Worm (Caenorhabditis elegans): ENCODE measurements around the gene F16B3.3.

The F16B3.3 gene

DNA sequence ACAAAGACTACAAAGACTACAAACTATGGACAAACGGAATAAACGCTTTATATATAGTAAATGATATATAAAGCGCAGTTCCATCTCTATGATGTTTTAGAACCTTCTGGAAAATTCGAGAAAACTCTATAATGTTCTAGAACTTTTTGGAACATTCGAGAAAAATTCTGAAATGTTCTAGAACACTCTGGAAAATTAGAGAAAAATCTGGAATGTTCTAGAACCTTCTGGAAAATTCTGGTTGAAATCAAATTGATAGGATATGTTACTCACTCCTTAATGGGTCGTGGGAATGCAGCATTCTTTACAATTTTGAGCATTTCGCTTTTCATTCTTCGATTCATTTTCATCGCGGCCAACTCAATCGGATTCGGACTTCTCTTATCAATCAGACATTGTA lies 39.2 kb downstream of the F16B3.3 start:
- TF ChIP-seq unc-120 (tag; optimal IDR thresholded peaks at IDR 0.05; ENCODE audit: poor library complexity, severe bottlenecking) (no peak), tbx-8 (GFP tag; optimal IDR thresholded peaks at IDR 0.05) (no peak)

DNA sequence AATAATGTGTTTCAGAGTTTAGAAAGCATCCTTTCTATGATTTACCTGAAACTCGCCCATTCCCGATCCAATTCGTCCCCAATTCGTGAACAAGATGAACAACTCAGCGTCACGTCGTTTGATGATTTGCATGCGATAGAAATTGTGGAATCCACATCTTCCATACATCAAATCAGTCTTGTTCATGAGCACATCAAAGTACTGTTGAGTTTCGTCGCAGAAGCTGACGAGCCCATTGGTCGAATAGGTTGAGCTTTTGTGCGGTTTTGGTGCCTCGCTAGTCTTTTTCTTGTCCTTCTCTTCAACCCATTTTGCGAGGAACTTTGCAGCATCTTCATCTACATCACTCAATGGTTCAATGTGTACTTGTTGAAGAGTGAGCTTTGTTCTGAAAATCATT lies 39.8 kb downstream of the F16B3.3 start:
- TF ChIP-seq hlh-1 (tag; optimal IDR thresholded peaks at IDR 0.05) = no peak
- no peak for TF ChIP-seq nhr-2 (tag; optimal IDR thresholded peaks at IDR 0.05)
- no peak for TF ChIP-seq mls-2 (tag; optimal IDR thresholded peaks at IDR 0.05)

DNA sequence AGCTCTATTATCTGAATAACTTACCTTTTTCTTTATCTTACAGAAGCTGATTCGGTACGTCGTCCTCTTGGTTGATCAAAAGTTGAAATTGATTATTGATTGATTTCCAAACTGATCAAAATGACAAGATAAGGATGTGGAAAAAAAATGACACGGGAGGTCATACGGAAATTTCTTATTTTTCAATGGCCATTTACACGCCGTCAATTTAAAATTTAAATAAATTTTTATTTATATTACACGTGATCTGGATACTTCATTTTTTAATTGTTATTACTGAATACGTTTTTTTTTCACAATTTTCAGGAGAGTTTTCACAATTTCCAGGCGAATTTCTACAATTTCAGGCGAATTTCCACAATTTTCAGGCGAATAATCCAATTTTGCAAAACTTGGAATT lies 41.8 kb downstream of the F16B3.3 start, which contains the start of gene Y75B7B.2:
Gene Y75B7B.2 (minus strand): TSS at position 101 of the 400 bp plus-strand sequence.
- TF ChIP-seq lsy-2 (tag; optimal IDR thresholded peaks at IDR 0.05) (no peak), mab-5 (tag; optimal IDR thresholded peaks at IDR 0.05) (no peak), sem-2 (GFP tag; optimal IDR thresholded peaks at IDR 0.05) (no peak), cnd-1 (tag; optimal IDR thresholded peaks at IDR 0.05) (no peak), elt-1 (tag; optimal IDR thresholded peaks at IDR 0.05; ENCODE audit: borderline replicate concordance, insufficient read depth) (no peak), ztf-11 (tag; optimal IDR thresholded peaks at IDR 0.05) (no peak), zip-8 (tag; optimal IDR thresholded peaks at IDR 0.05) (no peak), nhr-237 (tag; optimal IDR thresholded peaks at IDR 0.05) (no peak), nhr-76 (tag; optimal IDR thresholded peaks at IDR 0.05) (no peak), hlh-1 (tag; optimal IDR thresholded peaks at IDR 0.05) (no peak), unc-39 (tag; optimal IDR thresholded peaks at IDR 0.05) (no peak), M03D4.4 (tag; optimal IDR thresholded peaks at IDR 0.05) (no peak), snpc-4 (tag; optimal IDR thresholded peaks at IDR 0.05) (no peak), elt-3 (tag; optimal IDR thresholded peaks at IDR 0.05) (no peak), drap-1 (GFP tag; optimal IDR thresholded peaks at IDR 0.05) (no peak)

DNA sequence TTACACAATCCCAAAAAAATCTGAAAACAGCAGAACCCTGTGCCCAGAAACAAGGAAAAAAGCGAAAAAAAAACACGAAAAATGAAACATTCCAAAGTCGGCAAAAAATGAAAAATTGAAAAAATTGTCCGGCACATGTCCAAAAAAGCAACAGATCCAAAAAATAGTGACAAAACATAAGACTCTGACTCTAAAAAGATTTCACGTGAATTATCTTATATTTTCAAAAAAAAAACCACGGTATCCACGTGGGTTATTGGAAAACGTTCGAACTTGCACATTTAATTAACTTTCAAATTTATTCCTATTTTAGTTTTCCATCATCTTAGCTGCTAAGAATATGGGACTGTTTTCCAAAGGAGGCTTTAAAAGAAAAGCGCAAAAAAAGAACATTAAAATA lies 47.1 kb downstream of the F16B3.3 start, which contains the start of gene Y75B7B.1:
Gene Y75B7B.1 (plus strand): TSS at position 301 of the 400 bp plus-strand sequence.
- TF ChIP-seq elt-1 (tag; optimal IDR thresholded peaks at IDR 0.05; ENCODE audit: borderline replicate concordance, insufficient read depth) = no peak
- no peak for TF ChIP-seq ztf-11 (tag; optimal IDR thresholded peaks at IDR 0.05)
- TF ChIP-seq zip-8 (tag; optimal IDR thresholded peaks at IDR 0.05) = no peak
- no peak for TF ChIP-seq lin-32 (GFP tag; optimal IDR thresholded peaks at IDR 0.05)
- TF ChIP-seq mep-1 (tag; optimal IDR thresholded peaks at IDR 0.05) = no peak
- no peak for TF ChIP-seq ham-2 (GFP tag; optimal IDR thresholded peaks at IDR 0.05)
- no peak for TF ChIP-seq nhr-2 (tag; optimal IDR thresholded peaks at IDR 0.05)
- TF ChIP-seq hlh-1 (tag; optimal IDR thresholded peaks at IDR 0.05) = no peak
- no peak for TF ChIP-seq tbx-8 (GFP tag; optimal IDR thresholded peaks at IDR 0.05)
- no peak for TF ChIP-seq mab-5 (tag; optimal IDR thresholded peaks at IDR 0.05)
- no peak for TF ChIP-seq sem-2 (GFP tag; optimal IDR thresholded peaks at IDR 0.05)
- TF ChIP-seq sptf-1 (tag; optimal IDR thresholded peaks at IDR 0.05) = no peak
- no peak for TF ChIP-seq elt-3 (tag; optimal IDR thresholded peaks at IDR 0.05)

DNA sequence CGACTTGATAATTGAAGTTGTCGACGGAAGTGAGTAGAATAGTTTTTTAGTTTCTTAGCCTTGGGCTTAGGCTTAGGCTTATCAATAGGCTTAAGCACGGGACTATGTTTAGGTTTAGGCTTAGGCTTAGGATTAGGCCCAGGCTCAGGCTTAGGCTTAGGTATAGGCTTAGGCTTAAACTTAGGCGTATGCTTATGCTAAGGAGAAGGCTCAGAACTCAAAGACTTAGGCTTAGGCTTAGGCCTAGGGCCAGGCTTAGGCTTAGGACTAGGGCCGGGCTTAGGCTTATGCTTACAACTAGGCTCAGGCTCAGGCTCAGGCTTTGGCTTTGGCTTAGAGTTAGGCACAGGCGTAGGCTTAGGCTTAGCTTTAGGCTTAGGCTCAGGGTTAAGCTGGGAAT lies 51.2 kb downstream of the F16B3.3 start:
- TF ChIP-seq sptf-1 (tag; optimal IDR thresholded peaks at IDR 0.05) (no peak), drap-1 (GFP tag; optimal IDR thresholded peaks at IDR 0.05) (no peak), tbx-8 (GFP tag; optimal IDR thresholded peaks at IDR 0.05) (no peak), sem-2 (GFP tag; optimal IDR thresholded peaks at IDR 0.05) (no peak), nhr-2 (tag; optimal IDR thresholded peaks at IDR 0.05) (no peak), lin-13 (tag; optimal IDR thresholded peaks at IDR 0.05) (no peak), M03D4.4 (tag; optimal IDR thresholded peaks at IDR 0.05) (no peak), pha-4 (tag; optimal IDR thresholded peaks at IDR 0.05) (no peak), unc-62 (GFP tag; optimal IDR thresholded peaks at IDR 0.05) (no peak), flh-1 (GFP tag; optimal IDR thresholded peaks at IDR 0.05) (no peak), ceh-83 (GFP tag; optimal IDR thresholded peaks at IDR 0.05) (no peak), hlh-1 (tag; optimal IDR thresholded peaks at IDR 0.05) (no peak), mep-1 (tag; optimal IDR thresholded peaks at IDR 0.05) (no peak), elt-1 (tag; optimal IDR thresholded peaks at IDR 0.05; ENCODE audit: borderline replicate concordance, insufficient read depth) (no peak), ceh-39 (tag; optimal IDR thresholded peaks at IDR 0.05) (no peak), ceh-43 (GFP tag; optimal IDR thresholded peaks at IDR 0.05) (no peak), unc-39 (tag; optimal IDR thresholded peaks at IDR 0.05) (no peak), unc-120 (tag; optimal IDR thresholded peaks at IDR 0.05; ENCODE audit: poor library complexity, severe bottlenecking) (no peak)

Data from whole organism, mixed stage, embryonic.